Worm (Caenorhabditis elegans): Measurements from ENCODE around the gene C35A5.8.

DNA sequence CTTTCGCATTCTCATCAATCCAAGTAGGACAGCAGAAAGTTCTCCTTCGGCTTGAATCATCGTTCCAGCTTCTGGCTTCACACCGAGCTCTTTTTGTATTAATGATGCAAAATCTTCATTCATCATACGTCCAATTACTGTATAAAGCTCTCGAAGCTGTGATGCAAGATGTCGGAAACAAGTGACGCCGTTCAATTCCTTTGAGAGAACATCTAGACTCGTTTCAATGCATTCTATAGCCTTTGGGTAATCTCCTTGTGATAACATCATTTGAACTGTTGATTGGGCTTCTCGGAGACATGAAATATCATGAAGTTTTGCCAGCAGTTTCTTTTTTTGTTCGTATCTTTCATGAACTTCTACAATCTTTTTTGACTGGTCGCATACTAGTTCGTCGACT is 42.8 kb upstream of the C35A5.8 start:
- TF ChIP-seq nhr-237 (tag; optimal IDR thresholded peaks at IDR 0.05) (no peak), lin-35 (GFP tag; optimal IDR thresholded peaks at IDR 0.05) (no peak), unc-62 (GFP tag; optimal IDR thresholded peaks at IDR 0.05) (no peak), snpc-4 (tag; optimal IDR thresholded peaks at IDR 0.05) (no peak), nhr-28 (tag; optimal IDR thresholded peaks at IDR 0.05) (no peak)

Data from whole organism, L1 larva.